Worm (Caenorhabditis elegans) whole organism, late embryonic: ENCODE data around the gene R05H10.7.

ENCODE experiments used
- F13H6.1 ChIP-seq: sonication (generic microtip); optimal IDR thresholded peaks from 2 replicates; lab custom pipeline; 2016; ENCODE audit warnings: missing genetic modification characterization, missing compliant biosample characterization
- K02D7.2 ChIP-seq: sonication (generic microtip); optimal IDR thresholded peaks from 2 replicates; lab custom pipeline; 2017; ENCODE audit warnings: mild to moderate bottlenecking, missing genetic modification characterization, missing compliant biosample characterization
- Y22D7AL.16 ChIP-seq: sonication (generic microtip); optimal IDR thresholded peaks from 2 replicates; lab custom pipeline; 2016; ENCODE audit warnings: missing genetic modification characterization, missing compliant biosample characterization
- ama-1 ChIP-seq: fragments of 150-350 bp; optimal IDR thresholded peaks from 2 replicates; lab custom pipeline; 2014
- ceh-18 ChIP-seq: sonication (generic microtip); optimal IDR thresholded peaks from 2 replicates; lab custom pipeline; 2016; ENCODE audit warnings: missing genetic modification characterization, missing compliant biosample characterization
- ceh-45 ChIP-seq: fragments of 200-800 bp; sonication (Bioruptor generic); IDR thresholded peaks from 2 replicates; pipeline ENCODE4 v1.3.6; 2022; ENCODE audit warnings: missing genetic modification reagents, missing genetic modification characterization, missing compliant biosample characterization
- elt-2 ChIP-seq: sonication (generic microtip); optimal IDR thresholded peaks from 2 replicates; lab custom pipeline; 2016; ENCODE audit warnings: missing genetic modification reagents, missing genetic modification characterization, missing compliant biosample characterization
- fkh-10 ChIP-seq: fragments of 150-350 bp; optimal IDR thresholded peaks from 2 replicates; lab custom pipeline; 2014; ENCODE audit warnings: missing biosample characterization, missing genetic modification reagents, missing genetic modification characterization
- lim-6 ChIP-seq: sonication (generic microtip); optimal IDR thresholded peaks from 2 replicates; lab custom pipeline; 2016; ENCODE audit warnings: missing genetic modification characterization, missing compliant biosample characterization
- madf-2 ChIP-seq: sonication (generic microtip); optimal IDR thresholded peaks from 2 replicates; lab custom pipeline; 2017; ENCODE audit warnings: missing genetic modification characterization, missing compliant biosample characterization
- pax-1 ChIP-seq: fragments of 150-350 bp; optimal IDR thresholded peaks from 2 replicates; lab custom pipeline; 2014; ENCODE audit warnings: missing biosample characterization, missing genetic modification characterization
- ref-2 ChIP-seq: sonication (generic microtip); optimal IDR thresholded peaks from 2 replicates; lab custom pipeline; 2016; ENCODE audit warnings: missing genetic modification characterization, missing compliant biosample characterization
- sdc-2 ChIP-seq: sonication (generic microtip); optimal IDR thresholded peaks from 2 replicates; lab custom pipeline; 2016; ENCODE audit warnings: missing genotype, missing genetic modification characterization, missing compliant biosample characterization
- sox-2 ChIP-seq: fragments of 200-800 bp; sonication (Bioruptor generic); IDR thresholded peaks from 2 replicates; pipeline ENCODE4 v1.3.6; 2022; ENCODE audit warnings: missing genetic modification reagents, missing genetic modification characterization, missing compliant biosample characterization

- TF ChIP-seq elt-2 (no peak), sox-2 (no peak), ref-2 (tag; lab: Kevin White, UChicago) (no peak), Y22D7AL.16 (tag; lab: Kevin White, UChicago) (no peak), pax-1 (tag; lab: Kevin White, UChicago) (no peak), madf-2 (tag; lab: Kevin White, UChicago) (no peak), sdc-2 (no peak), fkh-10 (GFP tag; lab: Kevin White, UChicago) (no peak), ceh-45 (GFP tag; lab: Robert Waterston, UW) (no peak), lim-6 (tag; lab: Kevin White, UChicago) (no peak), ceh-18 (tag; lab: Kevin White, UChicago) (no peak), ama-1 (lab: Kevin White, UChicago) (no peak), F13H6.1 (tag; lab: Kevin White, UChicago) (no peak), K02D7.2 (tag; lab: Kevin White, UChicago) (no peak)
These were observed 49.3 kb downstream of the R05H10.7 start for ce11 chrII:14904635-14905034.
